Worm (Caenorhabditis elegans): Measurements from ENCODE around the gene ubxn-6.
A peak's percentile ranks its signal among the peaks of the same experiment; 100 is the strongest.

ubxn-6 gene

ce11 chrIV:4806486-4806885, 2.8 kb downstream of the ubxn-6 start, which contains the start of gene dpf-5:
dpf-5 (minus strand) TSS chrIV:4806586.
- TF ChIP-seq pag-3 (tag; optimal IDR thresholded peaks at IDR 0.05; ENCODE audit: borderline replicate concordance) (no peak), ceh-22 (tag; optimal IDR thresholded peaks at IDR 0.05) (no peak), che-1 (tag; optimal IDR thresholded peaks at IDR 0.05) (no peak), ceh-18 (tag; optimal IDR thresholded peaks at IDR 0.05) (no peak), ceh-31 (tag; optimal IDR thresholded peaks at IDR 0.05) (no peak), pqm-1 (tag; optimal IDR thresholded peaks at IDR 0.05) (no peak), syd-9 (tag; optimal IDR thresholded peaks at IDR 0.05) (no peak), madf-2 (tag; optimal IDR thresholded peaks at IDR 0.05) (no peak), nhr-11 (tag; optimal IDR thresholded peaks at IDR 0.05) (no peak), ref-2 (tag; optimal IDR thresholded peaks at IDR 0.05) (no peak)

- TF ChIP-seq T23F11.4 (GFP tag; optimal IDR thresholded peaks at IDR 0.05) (no peak), che-1 (tag; optimal IDR thresholded peaks at IDR 0.05) (no peak), tbx-7 (tag; optimal IDR thresholded peaks at IDR 0.05) (no peak), hlh-8 (tag; optimal IDR thresholded peaks at IDR 0.05) (no peak), sdc-2 (tag; optimal IDR thresholded peaks at IDR 0.05) (no peak), gmeb-2 (tag; optimal IDR thresholded peaks at IDR 0.05) (no peak), ceh-24 (tag; optimal IDR thresholded peaks at IDR 0.05) (no peak), ceh-18 (tag; optimal IDR thresholded peaks at IDR 0.05) (no peak), nhr-232 (tag; optimal IDR thresholded peaks at IDR 0.05) (no peak), zip-5 (tag; optimal IDR thresholded peaks at IDR 0.05) (no peak), ceh-14 (tag; optimal IDR thresholded peaks at IDR 0.05) (no peak), ceh-22 (tag; optimal IDR thresholded peaks at IDR 0.05) (no peak), odd-2 (tag; optimal IDR thresholded peaks at IDR 0.05) (no peak), nfya-1 (tag; optimal IDR thresholded peaks at IDR 0.05) (no peak)
These were observed 6.8 kb downstream of the ubxn-6 start, which contains the start of gene dpf-7 for ce11 chrIV:4802494-4802893. dpf-7 (minus strand) TSS chrIV:4802594.

- no peak for TF ChIP-seq ets-4 (tag; optimal IDR thresholded peaks at IDR 0.05)
- TF ChIP-seq gmeb-2 (tag; optimal IDR thresholded peaks at IDR 0.05): no peak
- TF ChIP-seq ceh-31 (tag; optimal IDR thresholded peaks at IDR 0.05): peak; percentile 39
- peak; percentile 26 for TF ChIP-seq unc-42 (tag; optimal IDR thresholded peaks at IDR 0.05)
- TF ChIP-seq ceh-48 (tag; optimal IDR thresholded peaks at IDR 0.05): peak; percentile 93
- TF ChIP-seq ceh-34 (tag; optimal IDR thresholded peaks at IDR 0.05): peak; percentile 9
- TF ChIP-seq pha-2 (tag; optimal IDR thresholded peaks at IDR 0.05): no peak
- TF ChIP-seq unc-86 (tag; optimal IDR thresholded peaks at IDR 0.05): no peak
- TF ChIP-seq nfya-1 (tag; optimal IDR thresholded peaks at IDR 0.05): peak; percentile 45
These were observed 10.2 kb downstream of the ubxn-6 start, which contains the start of gene eor-1 for ce11 chrIV:4799114-4799513. eor-1 (minus strand) TSS chrIV:4799178.

- TF ChIP-seq tbx-7 (tag; optimal IDR thresholded peaks at IDR 0.05) (no peak), zip-5 (tag; optimal IDR thresholded peaks at IDR 0.05) (no peak), elt-2 (tag; optimal IDR thresholded peaks at IDR 0.05) (no peak), ceh-31 (tag; optimal IDR thresholded peaks at IDR 0.05) (no peak), npax-4 (tag; optimal IDR thresholded peaks at IDR 0.05) (no peak), sdc-2 (tag; optimal IDR thresholded peaks at IDR 0.05) (no peak), lin-11 (tag; optimal IDR thresholded peaks at IDR 0.05) (no peak), hlh-8 (tag; optimal IDR thresholded peaks at IDR 0.05) (no peak), sox-4 (tag; optimal IDR thresholded peaks at IDR 0.05) (no peak), elt-4 (tag; optimal IDR thresholded peaks at IDR 0.05) (no peak), pag-3 (tag; optimal IDR thresholded peaks at IDR 0.05; ENCODE audit: borderline replicate concordance) (no peak), nfya-1 (tag; optimal IDR thresholded peaks at IDR 0.05) (no peak), ceh-18 (tag; optimal IDR thresholded peaks at IDR 0.05) (no peak), hlh-30 (tag; optimal IDR thresholded peaks at IDR 0.05; ENCODE audit: insufficient read depth) (no peak), ceh-30 (tag; optimal IDR thresholded peaks at IDR 0.05) (no peak), hlh-6 (tag; optimal IDR thresholded peaks at IDR 0.05) (no peak), nhr-11 (tag; optimal IDR thresholded peaks at IDR 0.05) (no peak), pha-2 (tag; optimal IDR thresholded peaks at IDR 0.05) (no peak)
These were observed 14.2 kb downstream of the ubxn-6 start for ce11 chrIV:4795111-4795510.

Data from whole organism, late embryonic.